Fruit fly (Drosophila melanogaster) whole organism, embryonic: ENCODE results near the gene CG18302.

ENCODE experiments used
- CG10462 ChIP-seq: fragments of 200-800 bp; sonication (Bioruptor generic); optimal IDR thresholded peaks from 2 replicates; lab custom pipeline; 2016; ENCODE audit warnings: missing biosample characterization, missing genetic modification characterization
- CG10565 ChIP-seq: fragments of 200-800 bp; sonication (Bioruptor generic); optimal IDR thresholded peaks from 3 replicates; lab custom pipeline; 2016; ENCODE audit warnings: missing biosample characterization, mild to moderate bottlenecking, missing genetic modification characterization
- CG12104 ChIP-seq: fragments of 200-800 bp; sonication (Bioruptor generic); optimal IDR thresholded peaks from 3 replicates; lab custom pipeline; 2016; ENCODE audit warnings: missing biosample characterization, missing genetic modification characterization
- CG1233 ChIP-seq: fragments of 200-800 bp; sonication (Bioruptor generic); optimal IDR thresholded peaks from 4 replicates; lab custom pipeline; 2018; ENCODE audit warnings: missing biosample characterization, mild to moderate bottlenecking, missing genetic modification characterization
- CG13775 ChIP-seq: fragments of 200-800 bp; sonication (Bioruptor generic); optimal IDR thresholded peaks from 3 replicates; lab custom pipeline; 2017; ENCODE audit warnings: missing biosample characterization, mild to moderate bottlenecking, missing genetic modification characterization
- CG15073 ChIP-seq: fragments of 200-800 bp; sonication (Bioruptor generic); optimal IDR thresholded peaks from 2 replicates; lab custom pipeline; 2016; ENCODE audit warnings: missing biosample characterization, missing genetic modification characterization
- CG1647 ChIP-seq: fragments of 200-800 bp; sonication (Bioruptor generic); optimal IDR thresholded peaks from 3 replicates; lab custom pipeline; 2016; ENCODE audit warnings: missing biosample characterization, missing genetic modification characterization
- CG1792 ChIP-seq: fragments of 200-800 bp; sonication (Bioruptor generic); optimal IDR thresholded peaks from 2 replicates; lab custom pipeline; 2016; ENCODE audit warnings: missing biosample characterization, missing genetic modification characterization
- CG18599 ChIP-seq: fragments of 200-800 bp; sonication (Bioruptor generic); optimal IDR thresholded peaks from 3 replicates; lab custom pipeline; 2017; ENCODE audit warnings: missing biosample characterization, missing genetic modification characterization, mild to moderate bottlenecking, moderate library complexity, missing genetic modification reagents
- CG31365 ChIP-seq: fragments of 200-800 bp; sonication (Bioruptor generic); optimal IDR thresholded peaks from 2 replicates; lab custom pipeline; 2018; ENCODE audit warnings: missing biosample characterization, mild to moderate bottlenecking, missing genetic modification characterization
- CG3838 ChIP-seq: fragments of 200-800 bp; sonication (Bioruptor generic); optimal IDR thresholded peaks from 3 replicates; lab custom pipeline; 2016; ENCODE audit warnings: missing biosample characterization, missing genetic modification characterization
- CG4360 ChIP-seq: fragments of 200-800 bp; sonication (Bioruptor generic); IDR thresholded peaks from 2 replicates; pipeline ENCODE4 v1.3.6; 2022; ENCODE audit warnings: missing biosample characterization, missing genetic modification characterization
- CG4730 ChIP-seq: fragments of 200-800 bp; sonication (Bioruptor generic); IDR thresholded peaks from 2 replicates; pipeline ENCODE4 v1.3.6; 2022; ENCODE audit warnings: missing biosample characterization, missing genetic modification characterization
- CG5180 ChIP-seq: fragments of 200-800 bp; sonication (Bioruptor generic); optimal IDR thresholded peaks from 3 replicates; lab custom pipeline; 2017; ENCODE audit warnings: missing biosample characterization, missing genetic modification characterization, mild to moderate bottlenecking, moderate library complexity, missing genetic modification reagents
- CG7556 ChIP-seq: fragments of 200-800 bp; sonication (Bioruptor generic); optimal IDR thresholded peaks from 2 replicates; lab custom pipeline; 2017; ENCODE audit warnings: missing biosample characterization, mild to moderate bottlenecking, missing genetic modification characterization
- CG7745 ChIP-seq: fragments of 200-800 bp; sonication (Bioruptor generic); optimal IDR thresholded peaks from 2 replicates; lab custom pipeline; 2018; ENCODE audit warnings: missing biosample characterization, mild to moderate bottlenecking, missing genetic modification characterization, moderate library complexity
- CG7928 ChIP-seq: fragments of 200-800 bp; sonication (Bioruptor generic); optimal IDR thresholded peaks from 2 replicates; lab custom pipeline; 2017; ENCODE audit warnings: missing biosample characterization, mild to moderate bottlenecking, missing genetic modification characterization
- CG8765 ChIP-seq: fragments of 200-800 bp; sonication (Bioruptor generic); IDR thresholded peaks from 2 replicates; pipeline ENCODE4 v1.3.6; 2022; ENCODE audit warnings: missing biosample characterization, missing genetic modification characterization
- CG8944 ChIP-seq: fragments of 200-800 bp; sonication (Bioruptor generic); optimal IDR thresholded peaks from 3 replicates; lab custom pipeline; 2016; ENCODE audit warnings: missing biosample characterization, missing genetic modification characterization
- CG9215 ChIP-seq: fragments of 200-800 bp; sonication (Bioruptor generic); IDR thresholded peaks from 2 replicates; pipeline ENCODE4 v1.3.6; 2022; ENCODE audit warnings: missing biosample characterization, missing genetic modification characterization
- CG9727 ChIP-seq: fragments of 200-800 bp; sonication (Bioruptor generic); optimal IDR thresholded peaks from 3 replicates; lab custom pipeline; 2017; ENCODE audit warnings: missing biosample characterization, mild to moderate bottlenecking, missing genetic modification characterization
- Dfd ChIP-seq, 2 experiments: fragments of >200 bp; optimal IDR thresholded peaks; 2 replicates each; lab custom pipeline; 2017; ENCODE audit warnings: missing biosample characterization in 2 of 2, missing genetic modification characterization in 2 of 2
- Dip3 ChIP-seq: fragments of 200-800 bp; sonication (Bioruptor generic); optimal IDR thresholded peaks from 3 replicates; lab custom pipeline; 2016; ENCODE audit warnings: missing biosample characterization, missing genetic modification characterization
- Doc3 ChIP-seq: fragments of 200-800 bp; sonication (Bioruptor generic); IDR thresholded peaks from 3 replicates; pipeline ENCODE4 v1.3.6; 2022; ENCODE audit warnings: missing biosample characterization, missing genetic modification characterization; ENCODE audit not compliant: partially characterized antibody
- Elba2 ChIP-seq: fragments of 200-800 bp; sonication (Bioruptor generic); optimal IDR thresholded peaks from 3 replicates; lab custom pipeline; 2016; ENCODE audit warnings: missing biosample characterization, missing genetic modification characterization
- HLHmδ ChIP-seq: fragments of 200-800 bp; sonication (Bioruptor generic); optimal IDR thresholded peaks from 2 replicates; lab custom pipeline; 2018; ENCODE audit warnings: missing biosample characterization, mild to moderate bottlenecking, missing genetic modification characterization, moderate library complexity
- Hr78 ChIP-seq, 2 experiments: fragments of 200-800 bp in 1 of 2; fragments of >200 bp in 1 of 2; sonication (Bioruptor generic) in 1 of 2; optimal IDR thresholded peaks; 2 replicates each; lab custom pipeline; 2017 to 2019; ENCODE audit warnings: missing biosample characterization in 2 of 2, missing genetic modification characterization in 2 of 2, mild to moderate bottlenecking in 1 of 2, moderate library complexity in 1 of 2
- MTF-1 ChIP-seq: fragments of 200-800 bp; sonication (Bioruptor generic); optimal IDR thresholded peaks from 2 replicates; lab custom pipeline; 2018; ENCODE audit warnings: missing biosample characterization, mild to moderate bottlenecking, missing genetic modification characterization, borderline replicate concordance
- Oaz ChIP-seq: fragments of 200-800 bp; sonication (Bioruptor generic); IDR thresholded peaks from 2 replicates; pipeline ENCODE4 v1.3.6; 2022; ENCODE audit warnings: missing biosample characterization, missing genetic modification characterization
- az2 ChIP-seq: fragments of 200-800 bp; sonication (Bioruptor generic); optimal IDR thresholded peaks from 3 replicates; lab custom pipeline; 2016; ENCODE audit warnings: missing biosample characterization, missing genetic modification characterization
- bbx ChIP-seq: fragments of 200-800 bp; sonication (Bioruptor generic); IDR thresholded peaks from 2 replicates; pipeline ENCODE4 v1.3.6; 2022; ENCODE audit warnings: missing biosample characterization, missing genetic modification characterization; ENCODE audit not compliant: partially characterized antibody
- chm ChIP-seq: fragments of 200-800 bp; sonication (Bioruptor generic); IDR thresholded peaks from 2 replicates; pipeline ENCODE4 v1.3.6; 2022; ENCODE audit warnings: missing biosample characterization, missing genetic modification characterization
- danr ChIP-seq: fragments of 200-800 bp; sonication (Bioruptor generic); IDR thresholded peaks from 2 replicates; pipeline ENCODE4 v1.3.6; 2022; ENCODE audit warnings: missing biosample characterization, missing genetic modification characterization
- dmrt11E ChIP-seq: fragments of 200-800 bp; sonication (Bioruptor generic); optimal IDR thresholded peaks from 3 replicates; lab custom pipeline; 2018; ENCODE audit warnings: missing biosample characterization, mild to moderate bottlenecking, missing genetic modification characterization, moderate library complexity
- en ChIP-seq: fragments of 200-800 bp; sonication (Bioruptor generic); optimal IDR thresholded peaks from 2 replicates; lab custom pipeline; 2016; ENCODE audit warnings: missing biosample characterization, missing genetic modification characterization
- fu2 ChIP-seq: fragments of 200-800 bp; sonication (Bioruptor generic); optimal IDR thresholded peaks from 2 replicates; lab custom pipeline; 2016; ENCODE audit warnings: missing biosample characterization, missing genetic modification characterization
- gcm ChIP-seq: fragments of 200-800 bp; sonication (Bioruptor generic); optimal IDR thresholded peaks from 2 replicates; lab custom pipeline; 2019; ENCODE audit warnings: missing biosample characterization, mild to moderate bottlenecking, missing genetic modification characterization, moderate library complexity
- gfzf ChIP-seq: fragments of 200-800 bp; sonication (Bioruptor generic); optimal IDR thresholded peaks from 2 replicates; lab custom pipeline; 2016; ENCODE audit warnings: missing biosample characterization, mild to moderate bottlenecking, missing genetic modification characterization, moderate library complexity
- grau ChIP-seq: fragments of 200-800 bp; optimal IDR thresholded peaks from 3 replicates; lab custom pipeline; 2019; ENCODE audit warnings: missing biosample characterization, mild to moderate bottlenecking, missing genetic modification characterization, moderate library complexity
- ind ChIP-seq: fragments of 200-800 bp; sonication (Bioruptor generic); optimal IDR thresholded peaks from 3 replicates; lab custom pipeline; 2016; ENCODE audit warnings: missing biosample characterization, missing genetic modification characterization
- inv ChIP-seq: fragments of 200-800 bp; sonication (Bioruptor generic); IDR thresholded peaks from 2 replicates; pipeline ENCODE4 v1.3.6; 2022; ENCODE audit warnings: missing biosample characterization, missing genetic modification characterization; ENCODE audit not compliant: partially characterized antibody
- maf-S ChIP-seq: fragments of 200-800 bp; sonication (Bioruptor generic); optimal IDR thresholded peaks from 2 replicates; lab custom pipeline; 2016; ENCODE audit warnings: missing biosample characterization, missing genetic modification characterization
- mld ChIP-seq: fragments of 200-800 bp; sonication (Bioruptor generic); IDR thresholded peaks from 3 replicates; pipeline ENCODE4 v1.3.6; 2022; ENCODE audit warnings: missing biosample characterization, missing genetic modification characterization; ENCODE audit not compliant: partially characterized antibody
- nerfin-1 ChIP-seq: fragments of 200-800 bp; sonication (Bioruptor generic); optimal IDR thresholded peaks from 3 replicates; lab custom pipeline; 2019; ENCODE audit warnings: missing biosample characterization, mild to moderate bottlenecking, missing genetic modification characterization, moderate library complexity
- nerfin-2 ChIP-seq: fragments of 200-800 bp; sonication (Bioruptor generic); IDR thresholded peaks from 2 replicates; pipeline ENCODE4 v1.3.6; 2022; ENCODE audit warnings: missing biosample characterization, missing genetic modification characterization; ENCODE audit not compliant: partially characterized antibody
- pros ChIP-seq: fragments of 200-800 bp; sonication (Bioruptor generic); optimal IDR thresholded peaks from 3 replicates; lab custom pipeline; 2019; ENCODE audit warnings: missing biosample characterization, mild to moderate bottlenecking, missing genetic modification characterization, moderate library complexity
- slou ChIP-seq: fragments of 200-800 bp; sonication (Bioruptor generic); optimal IDR thresholded peaks from 3 replicates; lab custom pipeline; 2016; ENCODE audit warnings: missing biosample characterization, missing genetic modification characterization
- ssp ChIP-seq: fragments of 200-800 bp; sonication (Bioruptor generic); IDR thresholded peaks from 2 replicates; pipeline ENCODE4 v1.3.6; 2022; ENCODE audit warnings: missing biosample characterization, missing genetic modification characterization
- unc-4 ChIP-seq: fragments of 200-800 bp; sonication (Bioruptor generic); IDR thresholded peaks from 2 replicates; pipeline ENCODE4 v1.3.6; 2022; ENCODE audit warnings: missing biosample characterization, missing genetic modification characterization; ENCODE audit not compliant: partially characterized antibody
- zfh2 ChIP-seq: fragments of 200-800 bp; sonication (Bioruptor generic); optimal IDR thresholded peaks from 2 replicates; lab custom pipeline; 2016; ENCODE audit warnings: missing biosample characterization, missing genetic modification characterization

The CG18302 gene

DNA sequence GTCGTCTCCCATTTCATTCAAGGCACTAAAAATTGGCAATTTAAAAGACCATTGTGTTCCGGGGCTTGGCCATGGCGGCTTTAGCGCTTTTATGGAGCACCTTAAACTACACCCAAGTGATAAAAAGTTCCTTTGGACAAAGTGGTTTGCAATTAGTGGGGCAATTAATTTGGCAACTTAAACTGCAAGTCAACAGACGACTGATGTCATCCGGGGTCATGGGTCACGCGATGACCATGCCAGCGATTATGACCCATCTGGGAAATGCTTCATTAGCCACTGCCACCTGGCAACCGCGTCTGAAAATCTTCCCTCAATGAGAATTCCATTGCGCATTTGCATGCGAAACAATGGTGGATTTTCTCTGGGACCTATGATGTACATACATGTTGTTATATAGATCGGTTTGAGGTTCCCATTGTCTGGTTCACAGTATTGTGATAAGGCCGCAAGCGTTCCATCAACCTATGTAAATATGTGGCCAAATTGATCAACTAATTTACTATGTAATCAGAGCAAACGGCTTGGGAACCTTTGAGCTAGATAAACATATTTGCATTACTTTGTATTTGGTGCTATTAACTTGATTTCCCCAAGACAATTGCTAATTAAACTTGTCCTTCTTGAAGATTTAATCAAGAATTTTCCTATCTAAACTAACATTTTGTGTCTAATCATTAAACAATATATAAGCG, 36.9 kb upstream of the CG18302 start:
- no peak for TF ChIP-seq slou (GFP tag; lab: Kevin White, UChicago)
- TF ChIP-seq gcm (GFP tag; lab: Kevin White, UChicago), result no peak
- TF ChIP-seq mld (GFP tag; lab: Robert Waterston, UW), result no peak
- TF ChIP-seq CG3838, result no peak
- TF ChIP-seq Doc3 (GFP tag; lab: Robert Waterston, UW), result no peak
- no peak for TF ChIP-seq bbx
- no peak for TF ChIP-seq CG7556 (GFP tag; lab: Kevin White, UChicago)
- TF ChIP-seq inv (GFP tag; lab: Robert Waterston, UW), result no peak
- TF ChIP-seq unc-4 (GFP tag; lab: Robert Waterston, UW), result no peak
- no peak for TF ChIP-seq CG12104
- no peak for TF ChIP-seq Oaz
- no peak for TF ChIP-seq en (GFP tag; lab: Kevin White, UChicago)
- TF ChIP-seq CG10565 (GFP tag; lab: Kevin White, UChicago), result no peak
- peak in 1 of 2 experiments; percentile 18 for TF ChIP-seq Hr78 (GFP tag; optimal IDR thresholded peaks at IDR 0.05; lab: Kevin White, UChicago)
- no peak for TF ChIP-seq CG13775 (GFP tag; lab: Kevin White, UChicago)
- no peak for TF ChIP-seq Elba2
- TF ChIP-seq CG1233 (GFP tag; lab: Kevin White, UChicago), result peak; percentile 15
- TF ChIP-seq HLHmδ, result no peak
- no peak for TF ChIP-seq pros (GFP tag; lab: Kevin White, UChicago)
- TF ChIP-seq CG7745 (tag; lab: Kevin White, UChicago), result no peak
- no peak for TF ChIP-seq maf-S (GFP tag; lab: Kevin White, UChicago)
- TF ChIP-seq CG7928 (GFP tag; lab: Kevin White, UChicago), result no peak
- peak; percentile 14 for TF ChIP-seq CG1792 (GFP tag; lab: Kevin White, UChicago)
- TF ChIP-seq grau (tag; lab: Kevin White, UChicago), result no peak
- no peak for TF ChIP-seq gfzf
- TF ChIP-seq az2, result no peak
- no peak for TF ChIP-seq nerfin-1 (tag; lab: Kevin White, UChicago)
- TF ChIP-seq Dfd (GFP tag; optimal IDR thresholded peaks at IDR 0.05; lab: Kevin White, UChicago), result no peak
- TF ChIP-seq CG5180 (GFP tag; lab: Kevin White, UChicago), result no peak
- TF ChIP-seq nerfin-2, result no peak
- TF ChIP-seq CG15073 (GFP tag; lab: Kevin White, UChicago), result no peak
- TF ChIP-seq ind, result no peak
- TF ChIP-seq MTF-1 (GFP tag; lab: Kevin White, UChicago), result no peak
- no peak for TF ChIP-seq CG10462 (GFP tag; lab: Kevin White, UChicago)
- TF ChIP-seq CG31365 (tag; lab: Kevin White, UChicago), result no peak
- TF ChIP-seq CG18599, result no peak
- TF ChIP-seq zfh2, result no peak
- peak; percentile 53 for TF ChIP-seq dmrt11E
- TF ChIP-seq danr, result no peak
- TF ChIP-seq CG1647, result no peak
- no peak for TF ChIP-seq chm (GFP tag; lab: Robert Waterston, UW)
- TF ChIP-seq CG4730 (GFP tag; lab: Robert Waterston, UW), result no peak
- no peak for TF ChIP-seq CG9215 (GFP tag; lab: Robert Waterston, UW)
- no peak for TF ChIP-seq CG8944
- no peak for TF ChIP-seq CG8765
- TF ChIP-seq fu2, result no peak
- TF ChIP-seq CG4360 (GFP tag; lab: Robert Waterston, UW), result no peak
- TF ChIP-seq Dip3 (GFP tag; lab: Kevin White, UChicago), result no peak
- no peak for TF ChIP-seq ssp (GFP tag; lab: Robert Waterston, UW)
- TF ChIP-seq CG9727 (GFP tag; lab: Kevin White, UChicago), result peak; percentile 23
